Fruit fly (Drosophila melanogaster): Measurements from ENCODE around the gene CG33946.

The CG33946 gene

dm6 chr3L:6220187-6220586 lies at the start of gene CG33946:
Gene CG33946 (plus strand): TSS chr3L:6220578.
- TF ChIP-seq foxo (GFP tag; optimal IDR thresholded peaks at IDR 0.05) (peak in 1 of 2 experiments; percentile 54), lola (GFP tag; optimal IDR thresholded peaks at IDR 0.05) (no peak), dsf (GFP tag; optimal IDR thresholded peaks at IDR 0.05; ENCODE audit: borderline replicate concordance) (no peak), CG9705 (GFP tag; optimal IDR thresholded peaks at IDR 0.05) (no peak), sage (GFP tag; optimal IDR thresholded peaks at IDR 0.05) (no peak), brk (GFP tag; optimal IDR thresholded peaks at IDR 0.05) (no peak), Hr83 (GFP tag; optimal IDR thresholded peaks at IDR 0.05; ENCODE audit: poor library complexity, severe bottlenecking) (no peak), Sp1 (GFP tag; optimal IDR thresholded peaks at IDR 0.05) (peak; percentile 2), Rel (GFP tag; optimal IDR thresholded peaks at IDR 0.05) (no peak), Rel (tag; optimal IDR thresholded peaks at IDR 0.05) (no peak), tai (GFP tag; optimal IDR thresholded peaks at IDR 0.05) (no peak), h (GFP tag; optimal IDR thresholded peaks at IDR 0.05) (peak; percentile 61), Mio (GFP tag; optimal IDR thresholded peaks at IDR 0.05) (no peak), Dfd (GFP tag; optimal IDR thresholded peaks at IDR 0.05) (no peak), dl (GFP tag; optimal IDR thresholded peaks at IDR 0.05; ENCODE audit: insufficient read depth in 1 of 2, partially characterized antibody in 2 of 2) (no peak), br (GFP tag; optimal IDR thresholded peaks at IDR 0.05) (peak; percentile 23), rgr (GFP tag; optimal IDR thresholded peaks at IDR 0.05) (peak; percentile 63), HLH106 (tag; optimal IDR thresholded peaks at IDR 0.05) (peak; percentile 30), dmrt93B (GFP tag; optimal IDR thresholded peaks at IDR 0.05) (peak; percentile 35), GATAd (GFP tag; optimal IDR thresholded peaks at IDR 0.05) (no peak), Jra (GFP tag; optimal IDR thresholded peaks at IDR 0.05) (no peak), OdsH (GFP tag; optimal IDR thresholded peaks at IDR 0.05) (peak; percentile 17), Myc (optimal IDR thresholded peaks at IDR 0.05) (no peak), CG32264 (GFP tag; optimal IDR thresholded peaks at IDR 0.05) (no peak), pan (optimal IDR thresholded peaks at IDR 0.05) (no peak), fru (GFP tag; optimal IDR thresholded peaks at IDR 0.05) (peak; percentile 36), jim (GFP tag; optimal IDR thresholded peaks at IDR 0.05) (no peak), Vsx2 (GFP tag; optimal IDR thresholded peaks at IDR 0.05; ENCODE audit: partially characterized antibody) (no peak), CrebA (GFP tag; optimal IDR thresholded peaks at IDR 0.05; ENCODE audit: borderline replicate concordance) (no peak), Abd-B (GFP tag; optimal IDR thresholded peaks at IDR 0.05) (no peak), ey (GFP tag; optimal IDR thresholded peaks at IDR 0.05) (peak; percentile 63), usp (GFP tag; optimal IDR thresholded peaks at IDR 0.05) (no peak), psq (GFP tag; optimal IDR thresholded peaks at IDR 0.05) (peak; percentile 47)

- no peak for TF ChIP-seq woc (GFP tag; optimal IDR thresholded peaks at IDR 0.05)
- TF ChIP-seq sv (GFP tag; optimal IDR thresholded peaks at IDR 0.05), result peak; percentile 6
- TF ChIP-seq OdsH (GFP tag; optimal IDR thresholded peaks at IDR 0.05), result peak; percentile 37
- TF ChIP-seq Jra (GFP tag; optimal IDR thresholded peaks at IDR 0.05), result no peak
- no peak for TF ChIP-seq pan (optimal IDR thresholded peaks at IDR 0.05)
Observed at dm6 chr3L:6173826-6174255, 46.5 kb upstream of the CG33946 start, which contains the start of the genes fmt and CG7376. Gene fmt (minus strand): TSS chr3L:6173880. Gene CG7376 (plus strand): TSS chr3L:6174248.

- TF ChIP-seq br (GFP tag; optimal IDR thresholded peaks at IDR 0.05), result no peak
- peak in 1 of 2 experiments; percentile 80 for TF ChIP-seq foxo (GFP tag; optimal IDR thresholded peaks at IDR 0.05)
- peak; percentile 99 for TF ChIP-seq Myc (optimal IDR thresholded peaks at IDR 0.05)
- peak; percentile 69 for TF ChIP-seq ey (GFP tag; optimal IDR thresholded peaks at IDR 0.05)
- no peak for TF ChIP-seq N (GFP tag; optimal IDR thresholded peaks at IDR 0.05)
- TF ChIP-seq OdsH (GFP tag; optimal IDR thresholded peaks at IDR 0.05), result peak; percentile 67
- TF ChIP-seq HLH106 (tag; optimal IDR thresholded peaks at IDR 0.05), result peak; percentile 86
- peak; percentile 94 for TF ChIP-seq woc (GFP tag; optimal IDR thresholded peaks at IDR 0.05)
- TF ChIP-seq CG9705 (GFP tag; optimal IDR thresholded peaks at IDR 0.05), result peak; percentile 78
- peak; percentile 64 for TF ChIP-seq psq (GFP tag; optimal IDR thresholded peaks at IDR 0.05)
- TF ChIP-seq sv (GFP tag; optimal IDR thresholded peaks at IDR 0.05), result peak; percentile 70
- TF ChIP-seq GATAd (GFP tag; optimal IDR thresholded peaks at IDR 0.05), result peak; percentile 43
- TF ChIP-seq lola (GFP tag; optimal IDR thresholded peaks at IDR 0.05), result no peak
- TF ChIP-seq Abd-B (GFP tag; optimal IDR thresholded peaks at IDR 0.05), result no peak
Observed at dm6 chr3L:6181776-6182175, 38.6 kb upstream of the CG33946 start, which contains the start of gene CG10274. Gene CG10274 (minus strand): TSS chr3L:6181829.
